Fruit fly (Drosophila melanogaster) whole organism: ENCODE data around the gene C1GalTA.

ENCODE experiments used
- CG8478 ChIP-seq: fragments of >200 bp; optimal IDR thresholded peaks from 2 replicates; lab custom pipeline; 2018; ENCODE audit warnings: inconsistent platforms
- psq ChIP-seq: fragments of >200 bp; optimal IDR thresholded peaks from 2 replicates; lab custom pipeline; 2017
- usp ChIP-seq: fragments of >200 bp; optimal IDR thresholded peaks from 2 replicates; lab custom pipeline; 2017; ENCODE audit warnings: missing biosample characterization, missing genetic modification characterization, mixed read lengths

dm6 chr2L:8949919-8950722 is 895 bp downstream of the C1GalTA start:
- TF ChIP-seq usp (GFP tag; lab: Kevin White, UChicago) (no peak), CG8478 (lab: Kevin White, UChicago) (no peak), psq (lab: Kevin White, UChicago) (no peak)
